Fruit fly (Drosophila melanogaster): ENCODE results near the gene CG43050.
A peak's percentile ranks its signal among the peaks of the same experiment; 100 is the strongest.

CG43050 gene

DNA sequence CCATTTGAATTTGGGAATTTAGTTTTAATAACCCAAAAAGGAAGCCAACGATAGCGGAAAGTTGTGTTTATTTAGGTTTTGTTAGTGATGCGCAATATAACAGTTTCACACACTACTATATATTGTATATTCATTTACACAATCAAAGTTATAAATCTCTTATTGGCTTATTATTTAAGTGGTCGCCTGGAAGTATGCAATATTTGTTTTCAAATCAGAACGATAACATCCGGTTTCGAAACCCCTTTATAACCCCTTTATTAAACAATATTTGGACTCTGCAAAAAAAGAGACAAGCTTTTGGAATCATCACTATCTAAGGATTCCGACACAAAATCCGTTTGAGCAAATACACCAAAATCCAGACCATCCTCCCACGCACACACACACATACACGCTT lies 38.8 kb downstream of the CG43050 start (continued):
- TF ChIP-seq insv (GFP tag; optimal IDR thresholded peaks at IDR 0.05) (peak in 1 of 2 experiments; percentile 89), MTF-1 (GFP tag; optimal IDR thresholded peaks at IDR 0.05; ENCODE audit: borderline replicate concordance) (peak; percentile 11), CG11696 (GFP tag; IDR thresholded peaks at IDR 0.05) (no peak), CG12659 (GFP tag; optimal IDR thresholded peaks at IDR 0.05) (peak; percentile 1), HHEX (GFP tag; optimal IDR thresholded peaks at IDR 0.05) (peak; percentile 51), CG16779 (GFP tag; IDR thresholded peaks at IDR 0.05) (0 out of 2 replicates have a peak, but pooled peaks have one; percentile 31), ssp (GFP tag; IDR thresholded peaks at IDR 0.05) (no peak), stc (GFP tag; IDR thresholded peaks at IDR 0.05) (no peak), ttk (GFP tag; IDR thresholded peaks at IDR 0.05) (no peak), NfI (GFP tag; optimal IDR thresholded peaks at IDR 0.05) (peak; percentile 7), BtbVII (GFP tag; optimal IDR thresholded peaks at IDR 0.05) (peak; percentile 48), CG6254 (GFP tag; optimal IDR thresholded peaks at IDR 0.05) (peak; percentile 11), CG6854 (GFP tag; optimal IDR thresholded peaks at IDR 0.05) (peak; percentile 3), CG4854 (GFP tag; optimal IDR thresholded peaks at IDR 0.05) (no peak), sens (GFP tag) (peak; percentile 59), Ets97D (GFP tag; optimal IDR thresholded peaks at IDR 0.05) (peak; percentile 90), caup (GFP tag; optimal IDR thresholded peaks at IDR 0.05; ENCODE audit: severe bottlenecking) (peak; percentile 1), CG2116 (GFP tag; optimal IDR thresholded peaks at IDR 0.05) (peak; percentile 14), CG34376 (GFP tag; optimal IDR thresholded peaks at IDR 0.05) (peak; percentile 34), CG6813 (GFP tag; optimal IDR thresholded peaks at IDR 0.05) (peak; percentile 36), CG6765 (GFP tag; optimal IDR thresholded peaks at IDR 0.05) (peak; percentile 51), Meics (GFP tag; optimal IDR thresholded peaks at IDR 0.05) (peak; percentile 42), CG3281 (GFP tag; optimal IDR thresholded peaks at IDR 0.05) (peak; percentile 51), Fer1 (GFP tag; optimal IDR thresholded peaks at IDR 0.05) (peak; percentile 38), bcd (GFP tag; optimal IDR thresholded peaks at IDR 0.05) (peak; percentile 6), CG15514 (GFP tag; optimal IDR thresholded peaks at IDR 0.05) (peak; percentile 22), CG32532 (GFP tag; IDR thresholded peaks at IDR 0.05) (peak; percentile 33; the same call in 1 of the 2 replicates), Fer3 (tag; optimal IDR thresholded peaks at IDR 0.05) (peak; percentile 39), mirr (GFP tag; optimal IDR thresholded peaks at IDR 0.05) (peak; percentile 51)

DNA sequence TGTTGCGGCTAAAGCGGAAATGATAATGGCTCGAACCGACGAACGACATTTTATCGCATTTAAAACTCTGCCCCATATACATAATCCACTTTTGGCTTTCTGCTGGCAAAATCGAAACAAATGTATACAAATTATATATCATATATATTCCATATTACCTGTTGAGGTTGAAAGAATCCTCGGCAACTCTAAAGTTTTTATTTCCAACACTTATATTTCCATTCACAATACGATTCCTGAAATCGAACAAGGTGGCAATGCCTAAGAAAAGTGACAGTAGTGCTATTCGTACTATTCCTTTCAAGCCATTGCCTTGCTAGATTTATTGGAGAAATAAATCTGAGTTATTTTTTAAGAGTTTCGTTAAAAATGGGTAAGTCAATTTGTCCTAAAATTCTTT lies 39.4 kb downstream of the CG43050 start, which contains the start of gene Pk34A:
Gene Pk34A, plus strand, starts transcription at position 301 of the 400 bp plus-strand sequence.
- TF ChIP-seq CG1647 (GFP tag; optimal IDR thresholded peaks at IDR 0.05) = no peak
- no peak for TF ChIP-seq abd-A (tag; optimal IDR thresholded peaks at IDR 0.05)
- no peak for TF ChIP-seq Blimp-1 (GFP tag; optimal IDR thresholded peaks at IDR 0.05)
- no peak for TF ChIP-seq Side (GFP tag; optimal IDR thresholded peaks at IDR 0.05)
- TF ChIP-seq dan (GFP tag; IDR thresholded peaks at IDR 0.05) = no peak
- no peak for TF ChIP-seq Camta (GFP tag; optimal IDR thresholded peaks at IDR 0.05)
- no peak for TF ChIP-seq CG15479 (GFP tag; optimal IDR thresholded peaks at IDR 0.05)
- no peak for TF ChIP-seq shn (GFP tag; optimal IDR thresholded peaks at IDR 0.05)
- no peak for TF ChIP-seq Mrtf (GFP tag; IDR thresholded peaks at IDR 0.05)
- no peak for TF ChIP-seq CTCF (GFP tag; optimal IDR thresholded peaks at IDR 0.05)
- TF ChIP-seq sc (optimal IDR thresholded peaks at IDR 0.05) = no peak
- TF ChIP-seq sc (GFP tag; optimal IDR thresholded peaks at IDR 0.05) = no peak
- no peak for TF ChIP-seq CG7963 (GFP tag; IDR thresholded peaks at IDR 0.05; ENCODE audit: partially characterized antibody)
- TF ChIP-seq lmd (GFP tag; IDR thresholded peaks at IDR 0.05) = no peak
- no peak for TF ChIP-seq chn (GFP tag; optimal IDR thresholded peaks at IDR 0.05)
- no peak for TF ChIP-seq chinmo (GFP tag; IDR thresholded peaks at IDR 0.05; ENCODE audit: partially characterized antibody)
- no peak for TF ChIP-seq CG13624 (GFP tag; optimal IDR thresholded peaks at IDR 0.05)
- no peak for TF ChIP-seq CG4282 (GFP tag; optimal IDR thresholded peaks at IDR 0.05)
- TF ChIP-seq al (GFP tag; IDR thresholded peaks at IDR 0.05) = no peak
- TF ChIP-seq sqz (GFP tag; optimal IDR thresholded peaks at IDR 0.05) = no peak
- no peak for TF ChIP-seq CG17385 (GFP tag; optimal IDR thresholded peaks at IDR 0.05)

All from whole organism, embryonic.